Worm (Caenorhabditis elegans): ENCODE data around the gene fbxa-28.

fbxa-28 gene

DNA sequence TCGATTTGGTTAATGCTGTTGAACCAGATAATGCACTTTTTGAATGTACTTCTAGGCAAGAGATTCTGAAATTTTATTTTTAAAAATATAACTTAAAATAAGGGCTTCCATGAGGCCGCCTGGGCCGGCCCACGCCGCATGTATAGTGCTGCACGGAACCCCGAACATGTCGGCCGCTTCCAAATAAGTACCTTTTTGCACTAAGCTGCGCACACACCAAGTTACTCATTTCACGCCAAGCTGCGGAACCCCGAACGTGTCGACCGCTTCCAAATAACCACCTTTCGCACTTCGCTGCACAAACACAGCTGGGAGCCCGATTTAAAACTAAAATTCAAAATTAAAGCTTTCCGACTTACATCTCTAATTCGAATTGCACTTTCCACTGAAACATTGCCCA is 13.7 kb downstream of the fbxa-28 start:
- TF ChIP-seq nhr-6 (tag; optimal IDR thresholded peaks at IDR 0.05) (no peak), ztf-11 (tag; optimal IDR thresholded peaks at IDR 0.05) (no peak), nhr-11 (tag; optimal IDR thresholded peaks at IDR 0.05) (no peak), mdl-1 (tag; optimal IDR thresholded peaks at IDR 0.05) (no peak), aly-2 (tag; optimal IDR thresholded peaks at IDR 0.05) (no peak), snpc-4 (tag; optimal IDR thresholded peaks at IDR 0.05) (no peak)

DNA sequence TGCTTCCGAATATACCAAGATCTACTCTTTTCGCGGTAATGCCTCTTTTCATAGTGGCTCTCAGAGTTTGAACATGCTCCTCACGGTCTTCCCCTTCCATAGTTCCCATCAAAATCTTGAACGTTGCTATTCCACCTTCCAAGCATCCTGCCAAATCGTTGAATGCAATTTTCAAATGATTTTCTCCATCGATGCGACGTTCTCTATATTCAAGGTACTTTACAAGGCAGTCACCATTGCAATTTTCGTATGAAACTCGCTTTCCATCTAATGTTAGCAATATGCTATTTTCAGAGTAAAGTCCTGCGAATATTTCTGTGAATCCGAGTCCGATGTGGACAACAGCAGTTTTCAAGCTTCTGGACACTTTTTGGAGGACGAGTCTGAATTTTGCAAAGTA is 16.6 kb downstream of the fbxa-28 start:
- TF ChIP-seq unc-55 (GFP tag; optimal IDR thresholded peaks at IDR 0.05) (no peak), alr-1 (tag; optimal IDR thresholded peaks at IDR 0.05) (no peak), C34F6.9 (tag; optimal IDR thresholded peaks at IDR 0.05) (no peak), unc-62 (GFP tag; optimal IDR thresholded peaks at IDR 0.05) (no peak), nhr-12 (tag; optimal IDR thresholded peaks at IDR 0.05) (no peak), ceh-82 (tag; optimal IDR thresholded peaks at IDR 0.05) (no peak), lin-39 (tag; optimal IDR thresholded peaks at IDR 0.05) (no peak), nhr-25 (tag; optimal IDR thresholded peaks at IDR 0.05) (no peak), blmp-1 (tag; optimal IDR thresholded peaks at IDR 0.05; ENCODE audit: insufficient read depth) (no peak), ztf-1 (GFP tag; conservative IDR thresholded peaks at IDR 0.05) (no peak), mbf-1 (tag; optimal IDR thresholded peaks at IDR 0.05) (no peak), zag-1 (tag; optimal IDR thresholded peaks at IDR 0.05) (no peak), elt-1 (tag; optimal IDR thresholded peaks at IDR 0.05) (no peak), aly-2 (tag; optimal IDR thresholded peaks at IDR 0.05) (no peak), ztf-11 (tag; optimal IDR thresholded peaks at IDR 0.05) (no peak), peb-1 (tag; optimal IDR thresholded peaks at IDR 0.05) (no peak), elt-3 (tag; optimal IDR thresholded peaks at IDR 0.05) (no peak), dmd-4 (tag; optimal IDR thresholded peaks at IDR 0.05) (no peak), nhr-23 (tag; optimal IDR thresholded peaks at IDR 0.05) (no peak), F13H6.1 (tag; optimal IDR thresholded peaks at IDR 0.05) (no peak)

DNA sequence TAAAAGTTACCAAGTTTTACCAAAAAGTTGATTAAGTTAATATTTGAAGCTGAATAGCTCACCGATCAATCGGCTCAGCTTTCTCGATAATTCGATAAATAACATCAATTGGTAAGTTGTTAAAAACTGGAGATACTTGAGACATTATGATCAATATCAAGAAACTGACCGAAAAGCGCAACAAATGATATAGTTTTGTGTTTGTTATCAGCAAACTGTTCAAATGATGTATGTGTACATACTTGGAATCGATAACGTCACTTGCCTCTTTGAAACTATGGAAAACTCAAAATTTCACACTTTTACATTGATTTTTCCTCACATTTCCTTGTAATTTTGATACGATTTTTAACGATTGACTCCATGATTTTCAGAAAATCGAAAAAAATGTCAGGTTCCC is 17.3 kb downstream of the fbxa-28 start, which contains the start of the genes fbxa-80 and fbxa-19:
fbxa-80 (minus strand) TSS at position 173 of the 400 bp plus-strand sequence.
fbxa-19 (plus strand) TSS at position 364 of the 400 bp plus-strand sequence.
- TF ChIP-seq nhr-21 (tag; optimal IDR thresholded peaks at IDR 0.05) (no peak), fos-1 (tag; optimal IDR thresholded peaks at IDR 0.05) (peak; percentile 78), nhr-12 (tag; optimal IDR thresholded peaks at IDR 0.05) (no peak), nhr-6 (tag; optimal IDR thresholded peaks at IDR 0.05) (no peak), ceh-16 (tag; optimal IDR thresholded peaks at IDR 0.05) (no peak)

DNA sequence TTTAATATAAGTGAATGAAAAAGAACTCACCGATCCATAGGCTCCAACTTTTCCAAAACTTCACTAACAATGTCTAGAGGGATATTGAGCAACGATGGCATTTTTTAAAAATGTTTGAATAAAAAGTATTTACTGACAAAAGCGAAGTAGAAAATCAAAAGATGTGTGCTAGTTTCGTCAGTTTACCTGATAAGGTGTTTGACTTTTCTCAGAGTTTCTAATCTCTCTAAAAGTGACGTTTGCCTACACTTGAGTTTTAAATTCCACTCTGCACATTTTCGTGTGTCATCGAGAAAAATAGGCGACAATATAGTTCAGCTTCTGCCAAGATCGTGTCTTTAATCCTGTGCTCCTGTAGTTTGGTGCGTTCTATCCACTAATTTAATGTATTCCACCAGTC is 23.9 kb downstream of the fbxa-28 start, which contains the start of gene fbxa-15:
fbxa-15 (minus strand) TSS at position 101 of the 400 bp plus-strand sequence.
- TF ChIP-seq alr-1 (tag; optimal IDR thresholded peaks at IDR 0.05): no peak
- peak; percentile 23 for TF ChIP-seq fos-1 (tag; optimal IDR thresholded peaks at IDR 0.05)
- no peak for TF ChIP-seq R02D3.7 (tag; optimal IDR thresholded peaks at IDR 0.05)
- no peak for TF ChIP-seq lsy-2 (tag; optimal IDR thresholded peaks at IDR 0.05)

DNA sequence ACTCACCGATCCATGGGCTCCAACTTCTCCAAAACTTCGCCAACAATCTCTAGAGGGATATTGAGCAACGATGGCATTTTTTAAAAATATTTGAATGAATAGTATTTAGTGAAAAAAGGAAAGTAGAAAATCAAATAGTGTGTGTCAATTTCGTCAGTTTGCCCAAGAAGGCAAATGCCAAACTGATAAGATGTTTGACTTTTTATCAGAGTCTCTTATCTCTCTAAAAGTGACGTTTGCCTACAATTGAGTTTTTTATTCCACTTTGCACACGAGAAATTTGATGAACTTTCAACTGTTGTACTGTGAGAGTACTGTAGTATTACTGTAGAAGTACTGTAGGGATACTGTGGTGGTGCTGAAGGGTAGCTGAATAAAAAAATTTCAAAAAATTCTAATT is 25.9 kb downstream of the fbxa-28 start:
- TF ChIP-seq crh-2 (tag; optimal IDR thresholded peaks at IDR 0.05) (peak; percentile 1), mab-5 (tag; optimal IDR thresholded peaks at IDR 0.05) (no peak), blmp-1 (tag; optimal IDR thresholded peaks at IDR 0.05; ENCODE audit: insufficient read depth) (no peak), fos-1 (tag; optimal IDR thresholded peaks at IDR 0.05) (peak; percentile 89), elt-1 (tag; optimal IDR thresholded peaks at IDR 0.05) (no peak), ceh-16 (tag; optimal IDR thresholded peaks at IDR 0.05) (no peak), alr-1 (tag; optimal IDR thresholded peaks at IDR 0.05) (no peak), R02D3.7 (tag; optimal IDR thresholded peaks at IDR 0.05) (no peak), sma-9 (GFP tag; optimal IDR thresholded peaks at IDR 0.05) (peak; percentile 42), sma-9 (tag; optimal IDR thresholded peaks at IDR 0.05) (no peak)

DNA sequence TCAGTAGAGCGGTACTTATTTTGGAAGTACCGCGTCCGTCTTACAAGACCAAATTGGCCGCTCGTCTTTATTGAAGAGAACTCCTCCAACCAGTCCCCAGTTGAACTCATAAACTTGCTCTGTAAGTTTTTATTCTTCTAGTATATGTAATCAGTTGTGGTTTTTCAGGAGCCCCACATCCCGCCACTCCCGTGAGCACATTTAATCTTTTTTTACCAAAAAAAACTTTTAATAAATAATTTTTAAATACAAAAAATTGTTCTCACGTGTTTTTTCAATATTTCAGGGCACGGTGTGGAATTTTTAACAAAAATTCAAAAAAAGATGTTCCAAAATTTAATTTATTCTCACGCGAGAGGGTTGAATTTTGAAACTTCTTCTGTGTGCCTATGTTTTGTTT is 26.8 kb downstream of the fbxa-28 start, which contains the start of gene fbxa-14:
fbxa-14 (minus strand) TSS at position 101 of the 400 bp plus-strand sequence.
- TF ChIP-seq aly-2 (tag; optimal IDR thresholded peaks at IDR 0.05): no peak
- TF ChIP-seq blmp-1 (tag; optimal IDR thresholded peaks at IDR 0.05; ENCODE audit: insufficient read depth): no peak
- no peak for TF ChIP-seq ztf-4 (tag; optimal IDR thresholded peaks at IDR 0.05)
- no peak for TF ChIP-seq nhr-11 (tag; optimal IDR thresholded peaks at IDR 0.05)
- TF ChIP-seq mdl-1 (tag; optimal IDR thresholded peaks at IDR 0.05): no peak
- no peak for TF ChIP-seq nhr-25 (tag; optimal IDR thresholded peaks at IDR 0.05)
- no peak for TF ChIP-seq elt-3 (tag; optimal IDR thresholded peaks at IDR 0.05)
- TF ChIP-seq unc-62 (GFP tag; optimal IDR thresholded peaks at IDR 0.05): no peak
- TF ChIP-seq nhr-237 (tag; optimal IDR thresholded peaks at IDR 0.05): no peak
- TF ChIP-seq unc-55 (GFP tag; optimal IDR thresholded peaks at IDR 0.05): no peak
- no peak for TF ChIP-seq lin-13 (GFP tag; optimal IDR thresholded peaks at IDR 0.05)
- TF ChIP-seq nhr-12 (tag; optimal IDR thresholded peaks at IDR 0.05): no peak
- TF ChIP-seq skn-1 (tag; optimal IDR thresholded peaks at IDR 0.05): no peak
- no peak for TF ChIP-seq lin-39 (tag; optimal IDR thresholded peaks at IDR 0.05)
- TF ChIP-seq unc-39 (tag; optimal IDR thresholded peaks at IDR 0.05): no peak
- no peak for TF ChIP-seq Y55F3AM.14 (GFP tag; optimal IDR thresholded peaks at IDR 0.05)
